Worm (Caenorhabditis elegans): ENCODE measurements around the gene F38A5.22.

F38A5.22 gene

ce11 chrIV:6618607-6619006 is 22.9 kb upstream of the F38A5.22 start:
- TF ChIP-seq ceh-2 (tag; optimal IDR thresholded peaks at IDR 0.05): no peak
- no peak for TF ChIP-seq hlh-8 (tag; optimal IDR thresholded peaks at IDR 0.05)
- TF ChIP-seq pag-3 (tag; optimal IDR thresholded peaks at IDR 0.05; ENCODE audit: borderline replicate concordance): no peak

- TF ChIP-seq pag-3 (tag; optimal IDR thresholded peaks at IDR 0.05; ENCODE audit: borderline replicate concordance): no peak
- no peak for TF ChIP-seq unc-42 (tag; optimal IDR thresholded peaks at IDR 0.05)
- TF ChIP-seq tbx-2 (tag; optimal IDR thresholded peaks at IDR 0.05): no peak
- TF ChIP-seq C08G9.2 (tag; optimal IDR thresholded peaks at IDR 0.05): no peak
- TF ChIP-seq F13H6.1 (tag; optimal IDR thresholded peaks at IDR 0.05): no peak
- TF ChIP-seq sox-2 (GFP tag; IDR thresholded peaks at IDR 0.05): no peak
- TF ChIP-seq ceh-18 (tag; optimal IDR thresholded peaks at IDR 0.05): no peak
- TF ChIP-seq ama-1 (optimal IDR thresholded peaks at IDR 0.05): no peak
- TF ChIP-seq ceh-2 (tag; optimal IDR thresholded peaks at IDR 0.05): no peak
- no peak for TF ChIP-seq lim-6 (tag; optimal IDR thresholded peaks at IDR 0.05)
- TF ChIP-seq rnt-1 (tag; optimal IDR thresholded peaks at IDR 0.05): no peak
- no peak for TF ChIP-seq odd-2 (tag; optimal IDR thresholded peaks at IDR 0.05)
- TF ChIP-seq sdc-2 (tag; optimal IDR thresholded peaks at IDR 0.05): no peak
- TF ChIP-seq pha-2 (tag; optimal IDR thresholded peaks at IDR 0.05): no peak
- TF ChIP-seq ceh-45 (GFP tag; IDR thresholded peaks at IDR 0.05): no peak
- TF ChIP-seq ceh-9 (tag; optimal IDR thresholded peaks at IDR 0.05): no peak
- no peak for TF ChIP-seq nhr-11 (tag; optimal IDR thresholded peaks at IDR 0.05)
- TF ChIP-seq C38D4.7 (GFP tag; optimal IDR thresholded peaks at IDR 0.05): no peak
- TF ChIP-seq pha-4 (tag; optimal IDR thresholded peaks at IDR 0.05): no peak
These were observed 17.6 kb upstream of the F38A5.22 start, which contains the start of gene drh-1 for ce11 chrIV:6613296-6613695. Gene drh-1, minus strand, starts transcription at chrIV:6613353.

ce11 chrIV:6607059-6607458 is 11.3 kb upstream of the F38A5.22 start:
- TF ChIP-seq mec-3 (tag; optimal IDR thresholded peaks at IDR 0.05; ENCODE audit: borderline replicate concordance): no peak
- no peak for TF ChIP-seq hlh-15 (tag; optimal IDR thresholded peaks at IDR 0.05)
- no peak for TF ChIP-seq ceh-9 (tag; optimal IDR thresholded peaks at IDR 0.05)
- no peak for TF ChIP-seq nhr-11 (tag; optimal IDR thresholded peaks at IDR 0.05)

- no peak for TF ChIP-seq ama-1 (optimal IDR thresholded peaks at IDR 0.05)
- no peak for TF ChIP-seq elt-4 (tag; optimal IDR thresholded peaks at IDR 0.05)
- no peak for TF ChIP-seq pqm-1 (tag; optimal IDR thresholded peaks at IDR 0.05)
- no peak for TF ChIP-seq C38D4.7 (GFP tag; optimal IDR thresholded peaks at IDR 0.05)
- TF ChIP-seq ceh-14 (tag; optimal IDR thresholded peaks at IDR 0.05): no peak
- TF ChIP-seq pax-1 (tag; optimal IDR thresholded peaks at IDR 0.05): no peak
- TF ChIP-seq dmd-4 (tag; optimal IDR thresholded peaks at IDR 0.05; ENCODE audit: borderline replicate concordance): no peak
- no peak for TF ChIP-seq unc-42 (tag; optimal IDR thresholded peaks at IDR 0.05)
- no peak for TF ChIP-seq odd-2 (tag; optimal IDR thresholded peaks at IDR 0.05)
These were observed 10.8 kb upstream of the F38A5.22 start for ce11 chrIV:6606587-6606986.

ce11 chrIV:6605863-6606262 is 10.1 kb upstream of the F38A5.22 start, which contains the start of gene nstp-2:
Gene nstp-2, minus strand, starts transcription at chrIV:6606188.
- TF ChIP-seq ceh-6 (GFP tag; optimal IDR thresholded peaks at IDR 0.05) (no peak), ref-2 (tag; optimal IDR thresholded peaks at IDR 0.05) (no peak)

- no peak for TF ChIP-seq fkh-10 (GFP tag; optimal IDR thresholded peaks at IDR 0.05)
- TF ChIP-seq che-1 (tag; optimal IDR thresholded peaks at IDR 0.05): no peak
- no peak for TF ChIP-seq hlh-13 (GFP tag; optimal IDR thresholded peaks at IDR 0.05)
- TF ChIP-seq mec-3 (tag; optimal IDR thresholded peaks at IDR 0.05; ENCODE audit: borderline replicate concordance): no peak
- TF ChIP-seq nhr-232 (tag; optimal IDR thresholded peaks at IDR 0.05): no peak
- no peak for TF ChIP-seq sox-2 (GFP tag; IDR thresholded peaks at IDR 0.05)
- TF ChIP-seq ama-1 (optimal IDR thresholded peaks at IDR 0.05): no peak
- TF ChIP-seq dmd-4 (tag; optimal IDR thresholded peaks at IDR 0.05; ENCODE audit: borderline replicate concordance): no peak
- TF ChIP-seq pqm-1 (tag; optimal IDR thresholded peaks at IDR 0.05): no peak
- no peak for TF ChIP-seq pha-2 (tag; optimal IDR thresholded peaks at IDR 0.05)
- TF ChIP-seq zip-5 (tag; optimal IDR thresholded peaks at IDR 0.05): no peak
- TF ChIP-seq syd-9 (tag; optimal IDR thresholded peaks at IDR 0.05): no peak
- TF ChIP-seq ceh-34 (tag; optimal IDR thresholded peaks at IDR 0.05): no peak
- TF ChIP-seq nhr-11 (tag; optimal IDR thresholded peaks at IDR 0.05): no peak
- no peak for TF ChIP-seq unc-55 (GFP tag; optimal IDR thresholded peaks at IDR 0.05)
- TF ChIP-seq odd-2 (tag; optimal IDR thresholded peaks at IDR 0.05): no peak
- no peak for TF ChIP-seq dve-1 (tag; optimal IDR thresholded peaks at IDR 0.05)
- no peak for TF ChIP-seq ceh-2 (tag; optimal IDR thresholded peaks at IDR 0.05)
These were observed 7.8 kb upstream of the F38A5.22 start for ce11 chrIV:6603549-6603948.
